Fruit fly (Drosophila melanogaster) whole organism, embryonic: Measurements from ENCODE around the gene Hayan.

Experiments used
- Adf1 ChIP-seq: fragments of 200-800 bp; sonication (Bioruptor generic); IDR thresholded peaks from 2 replicates; pipeline ENCODE4 v1.3.6; 2022; ENCODE audit warnings: missing biosample characterization, missing genetic modification characterization
- Atf3 ChIP-seq: fragments of 200-800 bp; sonication (Bioruptor generic); optimal IDR thresholded peaks from 3 replicates; lab custom pipeline; 2016; ENCODE audit warnings: missing biosample characterization, missing genetic modification characterization
- BEAF-32 ChIP-seq: fragments of 200-800 bp; sonication (Bioruptor generic); optimal IDR thresholded peaks from 3 replicates; lab custom pipeline; 2017; ENCODE audit warnings: missing biosample characterization, missing genetic modification characterization, mild to moderate bottlenecking, moderate library complexity, missing genetic modification reagents
- CG10267 ChIP-seq: fragments of 200-800 bp; sonication (Bioruptor generic); optimal IDR thresholded peaks from 2 replicates; lab custom pipeline; 2018; ENCODE audit warnings: missing biosample characterization, mild to moderate bottlenecking, missing genetic modification characterization, moderate library complexity
- CG10979 ChIP-seq: fragments of 200-800 bp; sonication (Bioruptor generic); optimal IDR thresholded peaks from 2 replicates; lab custom pipeline; 2018; ENCODE audit warnings: missing biosample characterization, mild to moderate bottlenecking, missing genetic modification characterization, moderate library complexity
- CG11504 ChIP-seq: fragments of 200-800 bp; sonication (Bioruptor generic); optimal IDR thresholded peaks from 3 replicates; lab custom pipeline; 2019; ENCODE audit warnings: missing biosample characterization, mild to moderate bottlenecking, missing genetic modification characterization, moderate library complexity
- CG14441 ChIP-seq: fragments of 200-800 bp; sonication (Bioruptor generic); IDR thresholded peaks from 2 replicates; pipeline ENCODE4 v1.3.6; 2022; ENCODE audit warnings: missing biosample characterization, missing genetic modification characterization
- CG14965 ChIP-seq: fragments of 200-800 bp; sonication (Bioruptor generic); optimal IDR thresholded peaks from 2 replicates; lab custom pipeline; 2016; ENCODE audit warnings: missing biosample characterization, missing genetic modification characterization, borderline replicate concordance
- CG30431 ChIP-seq: fragments of 200-800 bp; sonication (Bioruptor generic); optimal IDR thresholded peaks from 2 replicates; lab custom pipeline; 2017; ENCODE audit warnings: missing biosample characterization, missing genetic modification characterization
- CG33557 ChIP-seq: fragments of 200-800 bp; sonication (Bioruptor generic); optimal IDR thresholded peaks from 2 replicates; lab custom pipeline; 2019; ENCODE audit warnings: missing biosample characterization, mild to moderate bottlenecking, missing genetic modification characterization, moderate library complexity
- CG3726 ChIP-seq: fragments of 200-800 bp; sonication (Bioruptor generic); IDR thresholded peaks from 3 replicates; pipeline ENCODE4, ENCODE4 v1.3.6; 2022; ENCODE audit warnings: missing biosample characterization, missing genetic modification characterization
- CG5180 ChIP-seq: fragments of 200-800 bp; sonication (Bioruptor generic); optimal IDR thresholded peaks from 3 replicates; lab custom pipeline; 2017; ENCODE audit warnings: missing biosample characterization, missing genetic modification characterization, mild to moderate bottlenecking, moderate library complexity, missing genetic modification reagents
- CG6854 ChIP-seq: fragments of 200-800 bp; sonication (Bioruptor generic); optimal IDR thresholded peaks from 3 replicates; lab custom pipeline; 2017; ENCODE audit warnings: missing biosample characterization, mild to moderate bottlenecking, missing genetic modification characterization
- CG7357 ChIP-seq: fragments of 200-800 bp; sonication (Bioruptor generic); IDR thresholded peaks from 3 replicates; pipeline ENCODE4 v1.3.6; 2022; ENCODE audit warnings: missing biosample characterization, missing genetic modification characterization
- CG7372 ChIP-seq: fragments of 200-800 bp; sonication (Bioruptor generic); IDR thresholded peaks from 2 replicates; pipeline ENCODE4 v1.3.6; 2022; ENCODE audit warnings: missing biosample characterization, missing genetic modification characterization
- CG8290 ChIP-seq, 3 experiments: fragments of 200-800 bp; sonication (Bioruptor generic); optimal IDR thresholded peaks; 2 replicates each; lab custom pipeline; 2016 to 2019; ENCODE audit warnings: missing biosample characterization in 3 of 3, missing genetic modification characterization in 3 of 3, mild to moderate bottlenecking in 2 of 3, moderate library complexity in 1 of 3
- CG9797 ChIP-seq: fragments of 200-800 bp; sonication (Bioruptor generic); optimal IDR thresholded peaks from 3 replicates; lab custom pipeline; 2018; ENCODE audit warnings: missing biosample characterization, mild to moderate bottlenecking, missing genetic modification characterization
- CG9876 ChIP-seq: fragments of 200-800 bp; sonication (Bioruptor generic); optimal IDR thresholded peaks from 2 replicates; lab custom pipeline; 2016; ENCODE audit warnings: missing biosample characterization, missing genetic modification characterization
- CrebB ChIP-seq: fragments of 200-800 bp; sonication (Bioruptor generic); optimal IDR thresholded peaks from 3 replicates; lab custom pipeline; 2018; ENCODE audit warnings: missing biosample characterization, mild to moderate bottlenecking, missing genetic modification characterization
- Dad ChIP-seq: fragments of 200-800 bp; sonication (Bioruptor generic); optimal IDR thresholded peaks from 3 replicates; lab custom pipeline; 2016; ENCODE audit warnings: missing biosample characterization, missing genetic modification characterization
- Dbx ChIP-seq: fragments of 200-800 bp; sonication (Bioruptor generic); IDR thresholded peaks from 3 replicates; pipeline ENCODE4 v1.3.6; 2022; ENCODE audit warnings: missing biosample characterization, missing genetic modification characterization
- Dfd ChIP-seq, 2 experiments: fragments of >200 bp; optimal IDR thresholded peaks; 2 replicates each; lab custom pipeline; 2017; ENCODE audit warnings: missing biosample characterization in 2 of 2, missing genetic modification characterization in 2 of 2
- Fer3 ChIP-seq: fragments of 200-800 bp; sonication (Bioruptor generic); optimal IDR thresholded peaks from 2 replicates; lab custom pipeline; 2018; ENCODE audit warnings: missing biosample characterization, mild to moderate bottlenecking, missing genetic modification characterization, moderate library complexity
- Myb ChIP-seq: fragments of 200-800 bp; sonication (Bioruptor generic); optimal IDR thresholded peaks from 2 replicates; lab custom pipeline; 2016; ENCODE audit warnings: missing biosample characterization, missing genetic modification characterization
- NK7.1 ChIP-seq: fragments of 200-800 bp; sonication (Bioruptor generic); optimal IDR thresholded peaks from 3 replicates; lab custom pipeline; 2016; ENCODE audit warnings: missing biosample characterization, missing genetic modification characterization
- Nf-YC ChIP-seq: fragments of 200-800 bp; optimal IDR thresholded peaks from 3 replicates; lab custom pipeline; 2019; ENCODE audit warnings: missing biosample characterization, mild to moderate bottlenecking, missing genetic modification characterization, moderate library complexity
- Rx ChIP-seq: fragments of 200-800 bp; sonication (Bioruptor generic); IDR thresholded peaks from 2 replicates; pipeline ENCODE4 v1.3.6; 2022; ENCODE audit warnings: missing biosample characterization, missing genetic modification characterization
- Sox102F ChIP-seq: fragments of 200-800 bp; sonication (Bioruptor generic); optimal IDR thresholded peaks from 2 replicates; lab custom pipeline; 2018; ENCODE audit warnings: missing biosample characterization, mild to moderate bottlenecking, missing genetic modification characterization, moderate library complexity
- Ssrp ChIP-seq: fragments of 200-800 bp; sonication (Bioruptor generic); optimal IDR thresholded peaks from 2 replicates; lab custom pipeline; 2018; ENCODE audit warnings: missing biosample characterization, mild to moderate bottlenecking, missing genetic modification characterization, moderate library complexity
- Trl ChIP-seq, 3 experiments: fragments of >200 bp in 2 of 3; fragments of 200-800 bp in 1 of 3; sonication (Bioruptor generic) in 1 of 3; optimal IDR thresholded peaks; 2 replicates in 1 of 3; 3 replicates in 2 of 3; lab custom pipeline; 2016 to 2017; ENCODE audit warnings: missing biosample characterization in 1 of 3, missing genetic modification characterization in 1 of 3
- Vsx1 ChIP-seq: fragments of 200-800 bp; sonication (Bioruptor generic); optimal IDR thresholded peaks from 2 replicates; lab custom pipeline; 2017; ENCODE audit warnings: missing biosample characterization, mild to moderate bottlenecking, missing genetic modification characterization, missing genetic modification reagents
- Xrp1 ChIP-seq: fragments of 200-800 bp; sonication (Bioruptor generic); IDR thresholded peaks from 2 replicates; pipeline ENCODE4 v1.3.6; 2022; ENCODE audit warnings: missing biosample characterization, missing genetic modification characterization
- ato ChIP-seq: fragments of 200-800 bp; sonication (Bioruptor generic); IDR thresholded peaks from 2 replicates; pipeline ENCODE4 v1.3.6; 2022; ENCODE audit warnings: missing biosample characterization, missing genetic modification characterization; ENCODE audit not compliant: partially characterized antibody
- cad ChIP-seq: fragments of >200 bp; optimal IDR thresholded peaks from 2 replicates; lab custom pipeline; 2017; ENCODE audit warnings: missing biosample characterization, missing genetic modification characterization
- cato ChIP-seq: fragments of 200-800 bp; sonication (Bioruptor generic); optimal IDR thresholded peaks from 2 replicates; lab custom pipeline; 2016; ENCODE audit warnings: missing biosample characterization, missing genetic modification characterization, borderline replicate concordance
- cg ChIP-seq: fragments of 200-800 bp; sonication (Bioruptor generic); optimal IDR thresholded peaks from 3 replicates; lab custom pipeline; 2019; ENCODE audit warnings: missing biosample characterization, mild to moderate bottlenecking, missing genetic modification characterization, moderate library complexity
- dan ChIP-seq: fragments of 200-800 bp; sonication (Bioruptor generic); IDR thresholded peaks from 2 replicates; pipeline ENCODE4 v1.3.6; 2022; ENCODE audit warnings: missing biosample characterization, missing genetic modification characterization
- fd102C ChIP-seq: fragments of 200-800 bp; sonication (Bioruptor generic); optimal IDR thresholded peaks from 2 replicates; lab custom pipeline; 2018; ENCODE audit warnings: missing biosample characterization, mild to moderate bottlenecking, missing genetic modification characterization, moderate library complexity
- gcm ChIP-seq: fragments of 200-800 bp; sonication (Bioruptor generic); optimal IDR thresholded peaks from 2 replicates; lab custom pipeline; 2019; ENCODE audit warnings: missing biosample characterization, mild to moderate bottlenecking, missing genetic modification characterization, moderate library complexity
- gro ChIP-seq: fragments of 200-800 bp; sonication (Bioruptor generic); optimal IDR thresholded peaks from 2 replicates; lab custom pipeline; 2016; ENCODE audit warnings: missing biosample characterization, missing genetic modification characterization
- lab ChIP-seq: fragments of 200-800 bp; sonication (Bioruptor generic); optimal IDR thresholded peaks from 3 replicates; lab custom pipeline; 2017; ENCODE audit warnings: missing biosample characterization, missing genetic modification characterization, mild to moderate bottlenecking, moderate library complexity, missing genetic modification reagents
- lilli ChIP-seq: fragments of 200-800 bp; sonication (Bioruptor generic); optimal IDR thresholded peaks from 3 replicates; lab custom pipeline; 2016; ENCODE audit warnings: missing biosample characterization, missing genetic modification characterization
- lmd ChIP-seq: fragments of 200-800 bp; sonication (Bioruptor generic); IDR thresholded peaks from 2 replicates; pipeline ENCODE4 v1.3.6; 2022; ENCODE audit warnings: missing biosample characterization, missing genetic modification characterization
- mam ChIP-seq: fragments of 200-800 bp; sonication (Bioruptor generic); optimal IDR thresholded peaks from 3 replicates; lab custom pipeline; 2016; ENCODE audit warnings: missing biosample characterization, missing genetic modification characterization
- pum ChIP-seq: fragments of 200-800 bp; sonication (Bioruptor generic); optimal IDR thresholded peaks from 2 replicates; lab custom pipeline; 2016; ENCODE audit warnings: missing biosample characterization, missing genetic modification characterization
- salm ChIP-seq: fragments of 200-800 bp; sonication (Bioruptor generic); optimal IDR thresholded peaks from 2 replicates; lab custom pipeline; 2018; ENCODE audit warnings: missing biosample characterization, mild to moderate bottlenecking, missing genetic modification characterization
- tin ChIP-seq: fragments of 200-800 bp; sonication (Bioruptor generic); optimal IDR thresholded peaks from 3 replicates; lab custom pipeline; 2016; ENCODE audit warnings: missing biosample characterization, missing genetic modification characterization
- tio ChIP-seq: fragments of 200-800 bp; sonication (Bioruptor generic); optimal IDR thresholded peaks from 2 replicates; lab custom pipeline; 2017; ENCODE audit warnings: missing biosample characterization, missing genetic modification characterization, inconsistent platforms
- tna ChIP-seq: fragments of 200-800 bp; sonication (Bioruptor generic); IDR thresholded peaks from 2 replicates; pipeline ENCODE4 v1.3.6; 2022; ENCODE audit warnings: missing biosample characterization, missing genetic modification characterization; ENCODE audit not compliant: partially characterized antibody
- yki ChIP-seq: fragments of >200 bp; optimal IDR thresholded peaks from 3 replicates; lab custom pipeline; 2018

The Hayan gene

dm6 chrX:18494165-18494740, 10.7 kb upstream of the Hayan start, which contains the start of gene CG15043 (continued):
- TF ChIP-seq yki (lab: Kevin White, UChicago) (no peak), dan (no peak), lilli (GFP tag; lab: Kevin White, UChicago) (peak; percentile 67), Rx (GFP tag; lab: Robert Waterston, UW) (no peak), fd102C (GFP tag; lab: Kevin White, UChicago) (no peak), pum (GFP tag; lab: Kevin White, UChicago) (no peak), lmd (GFP tag; lab: Robert Waterston, UW) (peak; percentile 42; the same call in 1 of the 2 replicates), mam (GFP tag; lab: Kevin White, UChicago) (peak; percentile 49), Sox102F (no peak), tin (GFP tag; lab: Kevin White, UChicago) (no peak), CG30431 (GFP tag; lab: Kevin White, UChicago) (no peak), CG7357 (GFP tag; lab: Robert Waterston, UW) (no peak), cad (no peak), ato (GFP tag; lab: Robert Waterston, UW) (no peak), Myb (peak; percentile 29), Trl (optimal IDR thresholded peaks at IDR 0.05; lab: Kevin White, UChicago) (no peak), Trl (GFP tag; optimal IDR thresholded peaks at IDR 0.05; lab: Kevin White, UChicago) (no peak), CG10267 (tag; lab: Kevin White, UChicago) (no peak), CG33557 (GFP tag; lab: Kevin White, UChicago) (no peak), Atf3 (no peak), NK7.1 (GFP tag; lab: Kevin White, UChicago) (peak; percentile 18), Ssrp (tag; lab: Kevin White, UChicago) (no peak), Xrp1 (GFP tag; lab: Robert Waterston, UW) (peak; percentile 38; the same call in 1 of the 2 replicates), CG11504 (peak; percentile 48), Vsx1 (no peak), Dbx (peak; percentile 78), CG14965 (GFP tag; lab: Kevin White, UChicago) (no peak), CG14441 (peak; percentile 62), CG6854 (peak; percentile 26), CG10979 (no peak), CG8290 (GFP tag; optimal IDR thresholded peaks at IDR 0.05; lab: Kevin White, UChicago) (no peak), CG8290 (tag; optimal IDR thresholded peaks at IDR 0.05; lab: Kevin White, UChicago) (no peak), CG3726 (no peak), gcm (no peak), CrebB (no peak), gro (GFP tag; lab: Kevin White, UChicago) (peak; percentile 24), Adf1 (GFP tag; lab: Robert Waterston, UW) (no peak), cg (GFP tag; lab: Kevin White, UChicago) (no peak), Dfd (GFP tag; optimal IDR thresholded peaks at IDR 0.05; lab: Kevin White, UChicago) (no peak), CG5180 (GFP tag; lab: Kevin White, UChicago) (no peak), CG9797 (GFP tag; lab: Kevin White, UChicago) (no peak), lab (peak; percentile 64), tio (GFP tag; lab: Kevin White, UChicago) (no peak), Dad (no peak), CG7372 (GFP tag; lab: Robert Waterston, UW) (no peak), CG9876 (no peak), Fer3 (tag; lab: Kevin White, UChicago) (peak; percentile 56), tna (GFP tag; lab: Robert Waterston, UW) (no peak), salm (tag; lab: Kevin White, UChicago) (no peak), Nf-YC (no peak), BEAF-32 (GFP tag; lab: Kevin White, UChicago) (no peak), cato (GFP tag; lab: Kevin White, UChicago) (no peak)
